Fruit fly (Drosophila melanogaster): ENCODE data around the gene CG12091.

DNA sequence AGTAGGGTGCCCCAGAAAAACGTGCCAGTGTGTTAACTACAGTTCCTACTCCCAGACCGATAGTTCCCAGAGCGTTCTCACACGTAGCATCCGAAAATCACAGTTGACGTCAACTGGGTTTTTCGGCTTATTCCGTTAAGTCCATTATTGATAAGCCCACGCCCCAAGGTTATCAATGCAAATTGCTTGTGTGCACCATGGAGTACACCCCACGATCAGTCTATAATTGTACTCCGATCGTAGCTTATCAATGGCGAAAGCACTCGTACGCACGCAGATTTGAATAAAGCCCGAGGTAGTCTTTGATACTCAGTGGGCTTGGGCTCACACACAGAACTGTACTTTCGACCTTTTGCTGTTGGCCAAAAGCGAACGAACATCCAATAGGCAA is 10.5 kb upstream of the CG12091 start:
- TF ChIP-seq lola (GFP tag; optimal IDR thresholded peaks at IDR 0.05) (no peak), Myc (optimal IDR thresholded peaks at IDR 0.05) (no peak), usp (GFP tag; optimal IDR thresholded peaks at IDR 0.05) (no peak), Abd-B (GFP tag; optimal IDR thresholded peaks at IDR 0.05) (no peak), h (GFP tag; optimal IDR thresholded peaks at IDR 0.05) (no peak), Sp1 (GFP tag; optimal IDR thresholded peaks at IDR 0.05) (no peak), br (GFP tag; optimal IDR thresholded peaks at IDR 0.05) (no peak), psq (GFP tag; optimal IDR thresholded peaks at IDR 0.05) (no peak), CG9705 (GFP tag; optimal IDR thresholded peaks at IDR 0.05) (no peak), Rel (GFP tag; optimal IDR thresholded peaks at IDR 0.05) (no peak), Rel (tag; optimal IDR thresholded peaks at IDR 0.05) (peak; percentile 64)
